Fruit fly (Drosophila melanogaster): ENCODE data around the gene hb.

The hb gene

DNA sequence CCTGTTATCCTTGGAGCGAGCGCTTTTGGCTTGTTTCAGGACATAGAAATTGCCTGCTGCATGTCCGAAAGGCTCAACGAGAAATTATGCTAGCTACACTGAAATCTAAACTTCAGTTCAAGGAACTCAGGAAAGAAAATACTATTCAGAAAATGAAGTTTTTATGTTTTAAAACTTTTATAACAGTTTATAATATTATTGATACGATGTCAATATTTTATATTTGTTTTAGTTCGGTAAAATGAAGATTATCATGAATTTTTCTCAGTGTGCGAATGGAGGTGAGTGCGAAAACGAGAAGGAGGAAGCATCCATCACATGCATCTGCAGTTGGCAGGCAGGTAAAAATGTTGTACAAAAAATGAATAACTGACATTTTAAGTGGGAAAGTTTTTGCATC is 48.7 kb upstream of the hb start (continued):
- TF ChIP-seq CG9817 (tag; optimal IDR thresholded peaks at IDR 0.05) (no peak), CG1233 (GFP tag; optimal IDR thresholded peaks at IDR 0.05) (peak; percentile 6), CG4730 (GFP tag; IDR thresholded peaks at IDR 0.05) (peak; percentile 40; the same call in 1 of the 2 replicates), NK7.1 (GFP tag; optimal IDR thresholded peaks at IDR 0.05) (peak; percentile 23), Eip74EF (GFP tag; optimal IDR thresholded peaks at IDR 0.05) (peak in 1 of 2 experiments; percentile 19), CG3995 (GFP tag; optimal IDR thresholded peaks at IDR 0.05) (no peak), CG10959 (GFP tag; IDR thresholded peaks at IDR 0.05) (peak; percentile 59; the same call in 1 of the 2 replicates), CG12659 (GFP tag; optimal IDR thresholded peaks at IDR 0.05) (peak; percentile 23), bab2 (GFP tag; optimal IDR thresholded peaks at IDR 0.05) (peak; percentile 22), Lhr (GFP tag; optimal IDR thresholded peaks at IDR 0.05) (peak; percentile 22), nom (GFP tag; optimal IDR thresholded peaks at IDR 0.05) (no peak), CG17829 (tag; optimal IDR thresholded peaks at IDR 0.05) (peak; percentile 78), CG5245 (GFP tag; optimal IDR thresholded peaks at IDR 0.05) (peak; percentile 33), CG11398 (GFP tag; optimal IDR thresholded peaks at IDR 0.05) (no peak), CG17802 (tag; optimal IDR thresholded peaks at IDR 0.05) (no peak), Bgb (GFP tag; IDR thresholded peaks at IDR 0.05; ENCODE audit: partially characterized antibody) (no peak), TFAM (GFP tag; optimal IDR thresholded peaks at IDR 0.05) (no peak), ind (GFP tag; optimal IDR thresholded peaks at IDR 0.05) (peak; percentile 54), zf30C (GFP tag; optimal IDR thresholded peaks at IDR 0.05) (peak; percentile 24), CG17328 (GFP tag; IDR thresholded peaks at IDR 0.05) (peak; percentile 71), sens-2 (GFP tag; IDR thresholded peaks at IDR 0.05) (peak; percentile 39; the same call in 1 of the 2 replicates), Atf3 (GFP tag; optimal IDR thresholded peaks at IDR 0.05) (no peak), tin (GFP tag; optimal IDR thresholded peaks at IDR 0.05) (peak; percentile 64), CG7839 (tag; optimal IDR thresholded peaks at IDR 0.05) (peak; percentile 65), gsb-n (tag; optimal IDR thresholded peaks at IDR 0.05) (peak; percentile 65), HmgD (GFP tag; optimal IDR thresholded peaks at IDR 0.05) (no peak), CG10267 (tag; optimal IDR thresholded peaks at IDR 0.05) (peak; percentile 62), MBD-R2 (GFP tag; IDR thresholded peaks at IDR 0.05) (peak; percentile 15; the same call in 1 of the 2 replicates), CG16815 (GFP tag; optimal IDR thresholded peaks at IDR 0.05) (peak; percentile 10), ase (GFP tag; IDR thresholded peaks at IDR 0.05) (peak; percentile 48; the same call in 1 of the 3 replicates), CG33213 (GFP tag; optimal IDR thresholded peaks at IDR 0.05) (no peak), Tbp (GFP tag; optimal IDR thresholded peaks at IDR 0.05) (no peak), CG18619 (GFP tag; optimal IDR thresholded peaks at IDR 0.05) (peak; percentile 20), CG1792 (GFP tag; optimal IDR thresholded peaks at IDR 0.05) (no peak), CG13296 (GFP tag; optimal IDR thresholded peaks at IDR 0.05) (no peak), esg (GFP tag; conservative IDR thresholded peaks at IDR 0.05) (peak; percentile 68), Ssrp (tag; optimal IDR thresholded peaks at IDR 0.05) (peak; percentile 72), CG17385 (GFP tag; optimal IDR thresholded peaks at IDR 0.05) (peak; percentile 64), org-1 (GFP tag; optimal IDR thresholded peaks at IDR 0.05) (peak; percentile 49), chinmo (GFP tag; IDR thresholded peaks at IDR 0.05; ENCODE audit: partially characterized antibody) (no peak), Asciz (GFP tag; optimal IDR thresholded peaks at IDR 0.05) (peak; percentile 58), CG2678 (tag; optimal IDR thresholded peaks at IDR 0.05) (peak; percentile 66), fd3F (GFP tag; optimal IDR thresholded peaks at IDR 0.05) (peak; percentile 8), gro (GFP tag; optimal IDR thresholded peaks at IDR 0.05) (no peak), ssp (GFP tag; IDR thresholded peaks at IDR 0.05) (peak; percentile 30; the same call in 1 of the 2 replicates), odd (GFP tag; optimal IDR thresholded peaks at IDR 0.05) (no peak), caup (GFP tag; optimal IDR thresholded peaks at IDR 0.05; ENCODE audit: severe bottlenecking) (peak; percentile 2), lilli (GFP tag; optimal IDR thresholded peaks at IDR 0.05) (peak; percentile 58), en (GFP tag; optimal IDR thresholded peaks at IDR 0.05) (no peak), al (GFP tag; IDR thresholded peaks at IDR 0.05) (0 out of 2 replicates have a peak, but pooled peaks have one; percentile 22)

All from whole organism, embryonic.